Fruit fly (Drosophila melanogaster): Measurements from ENCODE around the gene CG42661.

CG42661 gene

dm6 chr3L:7440633-7441032, 24.7 kb upstream of the CG42661 start, which contains the start of gene sphinx2:
sphinx2 (minus strand) TSS chr3L:7440733.
- TF ChIP-seq Gug (GFP tag; IDR thresholded peaks at IDR 0.05) (no peak), CG4318 (GFP tag; optimal IDR thresholded peaks at IDR 0.05) (no peak), Eip75B (GFP tag; optimal IDR thresholded peaks at IDR 0.05) (no peak), CG34406 (GFP tag; optimal IDR thresholded peaks at IDR 0.05) (no peak), Met (GFP tag; optimal IDR thresholded peaks at IDR 0.05) (no peak), achi (GFP tag; optimal IDR thresholded peaks at IDR 0.05) (no peak), Lpt (GFP tag; optimal IDR thresholded peaks at IDR 0.05) (no peak)

dm6 chr3L:7449097-7449496, 16.2 kb upstream of the CG42661 start:
- no peak for TF ChIP-seq vri (GFP tag; optimal IDR thresholded peaks at IDR 0.05)
- no peak for TF ChIP-seq CG7368 (GFP tag; optimal IDR thresholded peaks at IDR 0.05)
- TF ChIP-seq Sox102F (GFP tag; optimal IDR thresholded peaks at IDR 0.05): no peak
- no peak for TF ChIP-seq salr (GFP tag; optimal IDR thresholded peaks at IDR 0.05)
- TF ChIP-seq CG11902 (GFP tag; optimal IDR thresholded peaks at IDR 0.05): no peak
- TF ChIP-seq eg (GFP tag; IDR thresholded peaks at IDR 0.05): no peak
- TF ChIP-seq fkh (GFP tag; optimal IDR thresholded peaks at IDR 0.05): no peak
- TF ChIP-seq CG32006 (GFP tag; optimal IDR thresholded peaks at IDR 0.05): no peak
- no peak for TF ChIP-seq esn (GFP tag; optimal IDR thresholded peaks at IDR 0.05)
- TF ChIP-seq CG1621 (tag; optimal IDR thresholded peaks at IDR 0.05): no peak

DNA sequence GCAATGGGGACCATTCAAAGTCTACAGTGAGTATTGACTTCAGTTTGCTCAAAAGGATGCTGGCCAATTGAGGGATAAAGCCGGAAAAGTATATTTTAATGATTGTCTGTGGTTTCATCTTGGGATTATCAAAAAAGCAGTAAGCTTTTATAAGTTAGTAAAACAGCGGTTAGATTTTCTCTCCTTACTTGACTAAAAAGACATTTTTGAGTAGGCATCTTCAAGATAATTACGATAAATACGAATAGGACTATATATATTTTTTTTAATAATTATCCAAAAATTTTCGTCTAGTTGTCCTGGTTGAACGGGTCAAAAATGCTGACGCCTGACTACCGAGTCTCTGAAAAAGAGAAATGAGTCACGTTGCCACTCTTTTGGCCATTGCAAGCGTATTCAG, 14.8 kb upstream of the CG42661 start, which contains the start of gene CG33278:
TSS of gene CG33278 (plus strand) at position 301 of the 400 bp plus-strand sequence.
- TF ChIP-seq CG6792 (GFP tag; optimal IDR thresholded peaks at IDR 0.05) (no peak), CG34406 (GFP tag; optimal IDR thresholded peaks at IDR 0.05) (no peak), pdm3 (GFP tag; optimal IDR thresholded peaks at IDR 0.05) (no peak), CG15336 (GFP tag; IDR thresholded peaks at IDR 0.05) (no peak), vri (GFP tag; optimal IDR thresholded peaks at IDR 0.05) (no peak), CG31627 (GFP tag; optimal IDR thresholded peaks at IDR 0.05) (no peak), Hr4 (GFP tag; optimal IDR thresholded peaks at IDR 0.05) (no peak), CG32006 (GFP tag; optimal IDR thresholded peaks at IDR 0.05) (no peak), cyc (GFP tag; optimal IDR thresholded peaks at IDR 0.05) (no peak)

DNA sequence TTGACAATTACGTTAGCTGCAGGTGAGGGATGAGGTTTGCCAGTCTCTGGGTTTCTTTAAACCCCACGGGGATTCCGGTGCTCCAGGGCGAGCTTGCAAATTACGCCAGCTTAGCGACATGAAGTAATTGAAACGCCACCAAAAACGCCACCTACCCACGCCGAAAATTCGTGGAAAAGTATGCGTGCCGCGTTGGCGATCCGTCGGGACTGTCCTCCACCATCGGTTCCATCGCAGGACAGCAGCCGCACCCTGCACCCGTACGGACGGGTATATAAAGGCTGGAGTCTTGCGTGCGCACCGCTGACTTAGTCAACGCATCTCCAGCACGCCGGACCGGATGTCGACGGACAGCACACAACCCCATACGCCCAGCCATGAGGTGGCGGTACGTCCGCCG, 9.5 kb upstream of the CG42661 start, which contains the start of gene ppk26:
TSS of gene ppk26 (plus strand) at position 301 of the 400 bp plus-strand sequence.
- TF ChIP-seq CG4318 (GFP tag; optimal IDR thresholded peaks at IDR 0.05) (no peak), fkh (GFP tag; optimal IDR thresholded peaks at IDR 0.05) (no peak), CG32006 (GFP tag; optimal IDR thresholded peaks at IDR 0.05) (no peak), Hr39 (GFP tag; optimal IDR thresholded peaks at IDR 0.05) (no peak), Hr4 (GFP tag; optimal IDR thresholded peaks at IDR 0.05) (no peak), dsx (GFP tag; optimal IDR thresholded peaks at IDR 0.05; ENCODE audit: poor library complexity, severe bottlenecking) (no peak), acj6 (GFP tag; optimal IDR thresholded peaks at IDR 0.05) (no peak), esn (GFP tag; optimal IDR thresholded peaks at IDR 0.05) (no peak), CG8319 (GFP tag; optimal IDR thresholded peaks at IDR 0.05) (no peak), Ets21C (GFP tag; optimal IDR thresholded peaks at IDR 0.05) (no peak), CG15336 (GFP tag; IDR thresholded peaks at IDR 0.05) (no peak), fd59A (GFP tag; optimal IDR thresholded peaks at IDR 0.05) (no peak), svp (GFP tag) (no peak), Smox (GFP tag; optimal IDR thresholded peaks at IDR 0.05) (no peak), vri (GFP tag; optimal IDR thresholded peaks at IDR 0.05) (no peak), lz (GFP tag; optimal IDR thresholded peaks at IDR 0.05) (no peak), eg (GFP tag; IDR thresholded peaks at IDR 0.05) (no peak), CG11762 (GFP tag; optimal IDR thresholded peaks at IDR 0.05; ENCODE audit: insufficient read depth) (no peak), CG8119 (GFP tag; IDR thresholded peaks at IDR 0.05) (no peak), CG6808 (GFP tag; optimal IDR thresholded peaks at IDR 0.05) (no peak)

Data from whole organism, prepupa.